Fruit fly (Drosophila melanogaster): ENCODE measurements around the gene fusl.

DNA sequence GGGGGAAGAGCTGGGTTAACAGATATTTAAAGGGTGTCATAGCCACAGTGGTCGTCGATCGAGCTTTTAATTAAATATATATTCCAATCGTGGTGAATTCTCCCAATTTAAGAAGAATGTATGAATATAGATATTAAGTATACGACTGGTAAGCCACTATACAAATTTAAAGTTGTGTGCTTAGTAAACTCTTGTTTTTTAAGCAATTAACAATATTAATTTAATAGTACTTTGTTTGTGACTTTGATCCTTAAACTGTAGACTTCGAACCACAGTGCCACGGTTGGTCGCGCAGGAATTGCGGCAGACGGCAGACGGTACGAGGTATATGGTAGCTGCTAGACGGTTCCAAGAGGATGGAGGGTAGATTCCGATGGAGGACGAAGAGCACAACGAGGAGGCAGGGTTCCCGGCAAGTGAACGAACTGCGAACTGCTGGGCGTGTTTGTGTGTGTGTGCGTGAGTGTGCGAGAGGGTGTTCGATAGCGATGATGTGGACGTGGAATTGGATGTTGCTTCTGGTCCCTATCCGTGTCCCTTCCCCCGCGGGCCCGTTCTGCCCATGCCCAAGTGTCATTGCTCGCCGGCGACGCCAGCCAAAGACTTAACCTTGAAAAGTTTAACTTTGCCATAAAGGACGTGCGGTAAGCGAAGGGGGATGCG lies 50.1 kb downstream of the fusl start:
- TF ChIP-seq CTCF (optimal IDR thresholded peaks at IDR 0.05), result no peak
- no peak for TF ChIP-seq CG8478 (optimal IDR thresholded peaks at IDR 0.05)
